Fruit fly (Drosophila melanogaster): ENCODE measurements around the gene CG9281.

Gene CG9281

DNA sequence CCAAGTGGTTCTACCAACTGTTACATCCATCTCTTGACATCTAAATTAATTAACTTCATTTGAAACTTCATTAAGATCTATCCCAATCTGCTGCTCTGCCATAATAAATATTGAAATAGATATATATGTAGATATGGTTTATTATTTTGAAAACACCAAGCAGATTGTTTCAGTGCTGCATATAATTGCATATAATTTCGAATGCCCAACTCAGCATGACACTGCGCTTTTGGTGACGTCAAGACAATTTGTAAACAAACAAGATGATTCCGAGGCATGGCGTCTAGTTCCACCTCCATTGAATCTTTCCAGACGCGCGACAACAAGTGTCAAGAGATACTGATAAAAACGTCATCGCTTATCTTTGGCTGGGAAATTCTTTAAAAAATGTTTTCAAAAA, 30.5 kb upstream of the CG9281 start:
- TF ChIP-seq CG9948 (tag; optimal IDR thresholded peaks at IDR 0.05) (no peak), CG14655 (GFP tag; optimal IDR thresholded peaks at IDR 0.05) (no peak), EcR (GFP tag; optimal IDR thresholded peaks at IDR 0.05) (no peak), CG34367 (tag; optimal IDR thresholded peaks at IDR 0.05) (no peak), CG12605 (GFP tag; IDR thresholded peaks at IDR 0.05) (no peak), CG32121 (GFP tag; IDR thresholded peaks at IDR 0.05) (no peak), Pif1A (GFP tag; optimal IDR thresholded peaks at IDR 0.05) (no peak), rn (GFP tag; IDR thresholded peaks at IDR 0.05) (no peak), CG10348 (GFP tag; IDR thresholded peaks at IDR 0.05) (no peak), CG17806 (tag; optimal IDR thresholded peaks at IDR 0.05) (no peak), Pif1B (GFP tag; optimal IDR thresholded peaks at IDR 0.05) (no peak), CG15710 (tag; optimal IDR thresholded peaks at IDR 0.05) (no peak), fd96Ca (GFP tag; IDR thresholded peaks at IDR 0.05) (no peak), D1 (tag; optimal IDR thresholded peaks at IDR 0.05) (no peak), CG13204 (GFP tag; optimal IDR thresholded peaks at IDR 0.05) (no peak)

DNA sequence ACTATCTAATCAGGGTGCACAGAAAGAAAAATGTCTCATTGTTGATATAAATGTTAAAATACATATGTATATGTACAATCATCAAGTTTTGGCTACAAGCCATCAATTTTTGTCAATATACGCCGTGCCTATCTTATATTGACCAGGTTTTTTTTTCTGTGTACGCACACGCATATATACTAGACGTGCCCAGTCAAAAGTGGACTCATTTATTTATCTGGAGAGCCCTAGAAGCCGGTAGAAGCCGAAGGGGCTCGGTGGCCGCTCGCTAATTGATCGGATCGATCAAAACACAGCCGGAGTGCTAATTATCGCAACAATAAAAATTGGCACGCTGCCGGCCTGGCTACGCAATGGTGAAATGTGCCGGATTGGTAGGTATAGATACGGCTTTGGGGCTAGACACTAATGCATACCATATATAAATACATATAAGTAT, 30.0 kb upstream of the CG9281 start:
- TF ChIP-seq CG17806 (tag; optimal IDR thresholded peaks at IDR 0.05) (peak; percentile 60), CG8301 (tag; optimal IDR thresholded peaks at IDR 0.05) (peak; percentile 45), EcR (GFP tag; optimal IDR thresholded peaks at IDR 0.05) (no peak), CG10348 (GFP tag; IDR thresholded peaks at IDR 0.05) (no peak), CG14655 (GFP tag; optimal IDR thresholded peaks at IDR 0.05) (no peak), CG8159 (tag; optimal IDR thresholded peaks at IDR 0.05) (peak; percentile 38), CG9948 (tag; optimal IDR thresholded peaks at IDR 0.05) (peak; percentile 44), CG34367 (tag; optimal IDR thresholded peaks at IDR 0.05) (no peak), Snoo (tag; optimal IDR thresholded peaks at IDR 0.05) (peak; percentile 26), CG32121 (GFP tag; IDR thresholded peaks at IDR 0.05) (peak; percentile 74; the same call in 1 of the 2 replicates), rn (GFP tag; IDR thresholded peaks at IDR 0.05) (no peak; the same call in 1 of the 2 replicates), Pif1A (GFP tag; optimal IDR thresholded peaks at IDR 0.05) (peak; percentile 45), fd96Ca (GFP tag; IDR thresholded peaks at IDR 0.05) (peak; percentile 70; the same call in 1 of the 3 replicates), D1 (tag; optimal IDR thresholded peaks at IDR 0.05) (no peak), CG13204 (GFP tag; optimal IDR thresholded peaks at IDR 0.05) (no peak), Pif1B (GFP tag; optimal IDR thresholded peaks at IDR 0.05) (peak; percentile 56), Ets98B (GFP tag; IDR thresholded peaks at IDR 0.05) (peak; percentile 68), gl (tag; optimal IDR thresholded peaks at IDR 0.05) (no peak), CG15710 (tag; optimal IDR thresholded peaks at IDR 0.05) (peak; percentile 13), CG12605 (GFP tag; IDR thresholded peaks at IDR 0.05) (0 out of 2 replicates have a peak, but pooled peaks have one; percentile 44), CG4496 (GFP tag; IDR thresholded peaks at IDR 0.05) (peak; percentile 84)

- TF ChIP-seq Pif1A (GFP tag; optimal IDR thresholded peaks at IDR 0.05) (peak; percentile 28), fd96Ca (GFP tag; IDR thresholded peaks at IDR 0.05) (no peak; the same call in 2 of the 3 replicates), CG14655 (GFP tag; optimal IDR thresholded peaks at IDR 0.05) (no peak), CG32121 (GFP tag; IDR thresholded peaks at IDR 0.05) (peak; percentile 29; the same call in 1 of the 2 replicates), CG13204 (GFP tag; optimal IDR thresholded peaks at IDR 0.05) (no peak), CG8159 (tag; optimal IDR thresholded peaks at IDR 0.05) (peak; percentile 47), Pif1B (GFP tag; optimal IDR thresholded peaks at IDR 0.05) (no peak), CG15710 (tag; optimal IDR thresholded peaks at IDR 0.05) (peak; percentile 33), EcR (GFP tag; optimal IDR thresholded peaks at IDR 0.05) (peak; percentile 1), rn (GFP tag; IDR thresholded peaks at IDR 0.05) (no peak), CG10348 (GFP tag; IDR thresholded peaks at IDR 0.05) (no peak), CG8301 (tag; optimal IDR thresholded peaks at IDR 0.05) (peak; percentile 10), Ets98B (GFP tag; IDR thresholded peaks at IDR 0.05) (no peak), Snoo (tag; optimal IDR thresholded peaks at IDR 0.05) (peak; percentile 48), CG9948 (tag; optimal IDR thresholded peaks at IDR 0.05) (peak; percentile 32)
Measured at dm6 chrX:15738890-15739550, 28.7 kb upstream of the CG9281 start, which contains the start of the genes CG11679 and CG8206. TSS of gene CG11679 (minus strand) at chrX:15738954. TSS of gene CG8206 (plus strand) at chrX:15739230.

- TF ChIP-seq fd96Ca (GFP tag; IDR thresholded peaks at IDR 0.05) (no peak), CG4496 (GFP tag; IDR thresholded peaks at IDR 0.05) (no peak), CG34367 (tag; optimal IDR thresholded peaks at IDR 0.05) (no peak), CG15710 (tag; optimal IDR thresholded peaks at IDR 0.05) (no peak), D1 (tag; optimal IDR thresholded peaks at IDR 0.05) (no peak), CG14655 (GFP tag; optimal IDR thresholded peaks at IDR 0.05) (no peak), EcR (GFP tag; optimal IDR thresholded peaks at IDR 0.05) (no peak), CG8301 (tag; optimal IDR thresholded peaks at IDR 0.05) (no peak), Ets98B (GFP tag; IDR thresholded peaks at IDR 0.05) (no peak), CG17806 (tag; optimal IDR thresholded peaks at IDR 0.05) (no peak), rn (GFP tag; IDR thresholded peaks at IDR 0.05) (no peak), CG8159 (tag; optimal IDR thresholded peaks at IDR 0.05) (no peak), CG32121 (GFP tag; IDR thresholded peaks at IDR 0.05) (no peak), CG12605 (GFP tag; IDR thresholded peaks at IDR 0.05) (no peak), gl (tag; optimal IDR thresholded peaks at IDR 0.05) (no peak), Pif1B (GFP tag; optimal IDR thresholded peaks at IDR 0.05) (no peak), CG9948 (tag; optimal IDR thresholded peaks at IDR 0.05) (no peak), Pif1A (GFP tag; optimal IDR thresholded peaks at IDR 0.05) (no peak), Snoo (tag; optimal IDR thresholded peaks at IDR 0.05) (no peak)
Measured at dm6 chrX:15737110-15737509, 26.8 kb upstream of the CG9281 start, which contains the start of gene Arp6. TSS of gene Arp6 (minus strand) at chrX:15737120.

dm6 chrX:15733995-15734394, 23.7 kb upstream of the CG9281 start, which contains the start of the genes CG12379 and MagR:
TSS of gene CG12379 (minus strand) at chrX:15733996.
TSS of gene MagR (plus strand) at chrX:15734270.
- peak; percentile 0 for TF ChIP-seq Snoo (tag; optimal IDR thresholded peaks at IDR 0.05)
- TF ChIP-seq Pif1B (GFP tag; optimal IDR thresholded peaks at IDR 0.05), result no peak
- TF ChIP-seq fd96Ca (GFP tag; IDR thresholded peaks at IDR 0.05), result no peak
- peak; percentile 28 for TF ChIP-seq CG9948 (tag; optimal IDR thresholded peaks at IDR 0.05)
- no peak for TF ChIP-seq D1 (tag; optimal IDR thresholded peaks at IDR 0.05)
- TF ChIP-seq CG17806 (tag; optimal IDR thresholded peaks at IDR 0.05), result peak; percentile 0
- peak; percentile 21 for TF ChIP-seq CG8301 (tag; optimal IDR thresholded peaks at IDR 0.05)
- TF ChIP-seq CG15710 (tag; optimal IDR thresholded peaks at IDR 0.05), result peak; percentile 54
- no peak for TF ChIP-seq gl (tag; optimal IDR thresholded peaks at IDR 0.05)
- TF ChIP-seq Ets98B (GFP tag; IDR thresholded peaks at IDR 0.05), result no peak
- TF ChIP-seq CG4496 (GFP tag; IDR thresholded peaks at IDR 0.05), result peak; percentile 6; the same call in 1 of the 3 replicates
- TF ChIP-seq CG12605 (GFP tag; IDR thresholded peaks at IDR 0.05), result no peak
- no peak for TF ChIP-seq CG34367 (tag; optimal IDR thresholded peaks at IDR 0.05)
- no peak for TF ChIP-seq CG13204 (GFP tag; optimal IDR thresholded peaks at IDR 0.05)
- TF ChIP-seq CG14655 (GFP tag; optimal IDR thresholded peaks at IDR 0.05), result no peak
- peak; percentile 40 for TF ChIP-seq CG8159 (tag; optimal IDR thresholded peaks at IDR 0.05)
